Fruit fly (Drosophila melanogaster): ENCODE measurements around the gene Spindly.

The Spindly gene

dm6 chr2L:3534227-3534842, 4.2 kb upstream of the Spindly start (continued):
- TF ChIP-seq CG9609 (GFP tag; optimal IDR thresholded peaks at IDR 0.05) (peak; percentile 14), ham (GFP tag; IDR thresholded peaks at IDR 0.05) (no peak), Abd-B (GFP tag; optimal IDR thresholded peaks at IDR 0.05) (peak; percentile 32), lab (GFP tag; optimal IDR thresholded peaks at IDR 0.05) (peak; percentile 32), NfI (GFP tag; optimal IDR thresholded peaks at IDR 0.05) (peak; percentile 49), p53 (GFP tag; optimal IDR thresholded peaks at IDR 0.05) (no peak), CG2678 (tag; optimal IDR thresholded peaks at IDR 0.05) (peak; percentile 59), Xbp1 (GFP tag; optimal IDR thresholded peaks at IDR 0.05) (peak; percentile 67), rib (GFP tag; IDR thresholded peaks at IDR 0.05) (no peak), mam (GFP tag; optimal IDR thresholded peaks at IDR 0.05) (peak; percentile 46), pum (GFP tag; optimal IDR thresholded peaks at IDR 0.05) (peak; percentile 32), lola (GFP tag; optimal IDR thresholded peaks at IDR 0.05) (peak in 1 of 3 experiments; percentile 47), Hey (tag; optimal IDR thresholded peaks at IDR 0.05) (no peak), Fer3 (tag; optimal IDR thresholded peaks at IDR 0.05) (peak; percentile 28), Med (GFP tag) (peak; percentile 89), repo (GFP tag; optimal IDR thresholded peaks at IDR 0.05) (peak; percentile 31), tll (GFP tag; optimal IDR thresholded peaks at IDR 0.05) (no peak), H2.0 (GFP tag; IDR thresholded peaks at IDR 0.05) (peak; percentile 58; the same call in 1 of the 2 replicates), CG12391 (tag; optimal IDR thresholded peaks at IDR 0.05) (peak; percentile 48), oc (tag; optimal IDR thresholded peaks at IDR 0.05) (no peak), CG13624 (GFP tag; optimal IDR thresholded peaks at IDR 0.05) (peak; percentile 33), CHES-1-like (GFP tag; optimal IDR thresholded peaks at IDR 0.05) (no peak), CG9215 (GFP tag; IDR thresholded peaks at IDR 0.05) (peak; percentile 42; the same call in 1 of the 2 replicates), psq (GFP tag; optimal IDR thresholded peaks at IDR 0.05) (no peak), eve (GFP tag; optimal IDR thresholded peaks at IDR 0.05) (no peak), CG10274 (GFP tag; optimal IDR thresholded peaks at IDR 0.05) (no peak), ttk (GFP tag; IDR thresholded peaks at IDR 0.05) (peak; percentile 58), bigmax (GFP tag; optimal IDR thresholded peaks at IDR 0.05) (no peak), CG14014 (GFP tag; IDR thresholded peaks at IDR 0.05) (no peak; the same call in 1 of the 2 replicates), ci (GFP tag; IDR thresholded peaks at IDR 0.05) (peak; percentile 70; the same call in 2 of the 3 replicates), CG18619 (GFP tag; optimal IDR thresholded peaks at IDR 0.05) (no peak), pzg (GFP tag; optimal IDR thresholded peaks at IDR 0.05) (no peak), D (optimal IDR thresholded peaks at IDR 0.05) (no peak), D (GFP tag; optimal IDR thresholded peaks at IDR 0.05) (peak; percentile 29), kay (GFP tag; optimal IDR thresholded peaks at IDR 0.05) (peak; percentile 0), MTF-1 (GFP tag; optimal IDR thresholded peaks at IDR 0.05; ENCODE audit: borderline replicate concordance) (no peak), croc (GFP tag; conservative IDR thresholded peaks at IDR 0.05) (peak; percentile 45; the same call in 1 of the 3 replicates), da (GFP tag; optimal IDR thresholded peaks at IDR 0.05) (no peak), CG8388 (GFP tag; optimal IDR thresholded peaks at IDR 0.05) (peak; percentile 59), CG15514 (GFP tag; optimal IDR thresholded peaks at IDR 0.05) (no peak), sens (GFP tag) (peak; percentile 91), dysf (GFP tag; IDR thresholded peaks at IDR 0.05) (peak; percentile 56), pb (GFP tag; optimal IDR thresholded peaks at IDR 0.05) (peak; percentile 67), CG14710 (tag; optimal IDR thresholded peaks at IDR 0.05) (peak; percentile 29), knrl (GFP tag; IDR thresholded peaks at IDR 0.05; ENCODE audit: partially characterized antibody) (no peak), CG18764 (GFP tag; optimal IDR thresholded peaks at IDR 0.05) (peak; percentile 41), CG15073 (GFP tag; optimal IDR thresholded peaks at IDR 0.05) (no peak), Scr (GFP tag; IDR thresholded peaks at IDR 0.05; ENCODE audit: partially characterized antibody) (no peak), CG10565 (GFP tag; optimal IDR thresholded peaks at IDR 0.05) (no peak), danr (GFP tag; IDR thresholded peaks at IDR 0.05) (no peak)

Measured in whole organism, embryonic.